Worm (Caenorhabditis elegans) whole organism, midembryonic: ENCODE data around the gene set-2.

Experiments used
- T22C8.4 ChIP-seq: fragments of 200-800 bp; sonication (Bioruptor generic); IDR thresholded peaks from 2 replicates; pipeline ENCODE4 v1.3.6; 2022; ENCODE audit warnings: missing genetic modification characterization, missing compliant biosample characterization
- cog-1 ChIP-seq: sonication (generic microtip); optimal IDR thresholded peaks from 2 replicates; lab custom pipeline; 2016; ENCODE audit warnings: missing genetic modification characterization, missing compliant biosample characterization
- flt-1 ChIP-seq: fragments of 200-800 bp; sonication (Bioruptor generic); IDR thresholded peaks from 2 replicates; pipeline ENCODE4 v1.3.6; 2022; ENCODE audit warnings: missing genetic modification characterization, missing compliant biosample characterization
- klf-2 ChIP-seq: fragments of 200-800 bp; sonication (Bioruptor generic); conservative IDR thresholded peaks from 2 replicates; pipeline ENCODE4 v1.3.6; 2022; ENCODE audit warnings: missing genetic modification reagents, missing genetic modification characterization, missing compliant biosample characterization
- med-1 ChIP-seq: sonication (generic microtip); optimal IDR thresholded peaks from 2 replicates; lab custom pipeline; 2017; ENCODE audit warnings: missing genetic modification characterization, mild to moderate bottlenecking, missing compliant biosample characterization, antibody characterized with exemption, missing genetic modification reagents; ENCODE audit not compliant: insufficient read depth
- ref-1 ChIP-seq: fragments of 200-800 bp; sonication (Bioruptor generic); conservative IDR thresholded peaks from 2 replicates; pipeline ENCODE4 v1.3.6; 2022; ENCODE audit warnings: missing genetic modification reagents, missing genetic modification characterization, missing compliant biosample characterization
- tab-1 ChIP-seq: fragments of 200-800 bp; sonication (Bioruptor generic); IDR thresholded peaks from 2 replicates; pipeline ENCODE4 v1.3.6; 2022; ENCODE audit warnings: missing genetic modification characterization, missing compliant biosample characterization
- ztf-23 ChIP-seq: fragments of 200-800 bp; sonication (Bioruptor generic); IDR thresholded peaks from 2 replicates; pipeline ENCODE4 v1.3.6; 2022; ENCODE audit warnings: missing genetic modification reagents, missing genetic modification characterization, missing compliant biosample characterization

ce11 chrIII:4962393-4962792 is 32.4 kb upstream of the set-2 start, which contains the start of gene vps-22:
- TF ChIP-seq ztf-23, result no peak
- TF ChIP-seq tab-1 (GFP tag; lab: Robert Waterston, UW), result no peak
- no peak for TF ChIP-seq cog-1
- no peak for TF ChIP-seq flt-1 (GFP tag; lab: Robert Waterston, UW)
- no peak for TF ChIP-seq ref-1 (GFP tag; lab: Robert Waterston, UW)
- TF ChIP-seq klf-2 (GFP tag; lab: Robert Waterston, UW), result no peak
- no peak for TF ChIP-seq med-1 (GFP tag; lab: Kevin White, UChicago)
- no peak for TF ChIP-seq T22C8.4
